Worm (Caenorhabditis elegans) whole organism, L3 larva: ENCODE measurements around the gene C18G1.9.

Source experiments
- ceh-16 ChIP-seq: sonication (generic microtip); optimal IDR thresholded peaks from 2 replicates; lab custom pipeline; 2017; ENCODE audit warnings: missing biosample characterization, missing genetic modification characterization
- elt-1 ChIP-seq: fragments of 150-350 bp; optimal IDR thresholded peaks from 2 replicates; lab custom pipeline; 2014; ENCODE audit warnings: missing biosample characterization, missing genetic modification characterization
- fkh-10 ChIP-seq: sonication (generic microtip); optimal IDR thresholded peaks from 2 replicates; lab custom pipeline; 2017; ENCODE audit warnings: missing biosample characterization, missing genetic modification reagents, missing genetic modification characterization
- fos-1 ChIP-seq: fragments of 150-350 bp; optimal IDR thresholded peaks from 2 replicates; lab custom pipeline; 2014; ENCODE audit warnings: missing biosample characterization, missing genetic modification characterization
- lin-39 ChIP-seq: fragments of 150-350 bp; optimal IDR thresholded peaks from 2 replicates; lab custom pipeline; 2018; ENCODE audit warnings: missing biosample characterization, missing genetic modification reagents, missing genetic modification characterization
- nhr-237 ChIP-seq: fragments of 150-350 bp; optimal IDR thresholded peaks from 2 replicates; lab custom pipeline; 2014; ENCODE audit warnings: missing biosample characterization, missing genetic modification characterization
- nhr-28 ChIP-seq: fragments of 150-350 bp; optimal IDR thresholded peaks from 2 replicates; lab custom pipeline; 2014; ENCODE audit warnings: missing biosample characterization, missing genetic modification characterization
- nhr-77 ChIP-seq: fragments of 150-350 bp; optimal IDR thresholded peaks from 2 replicates; lab custom pipeline; 2014; ENCODE audit warnings: missing biosample characterization, missing genetic modification characterization
- unc-62 ChIP-seq: fragments of 150-350 bp; sonication (generic microtip); optimal IDR thresholded peaks from 4 replicates; lab custom pipeline; 2014; ENCODE audit warnings: missing biosample characterization, missing genetic modification reagents, missing genetic modification characterization
- zag-1 ChIP-seq: fragments of 150-350 bp; optimal IDR thresholded peaks from 2 replicates; lab custom pipeline; 2014; ENCODE audit warnings: missing biosample characterization, missing genetic modification characterization

DNA sequence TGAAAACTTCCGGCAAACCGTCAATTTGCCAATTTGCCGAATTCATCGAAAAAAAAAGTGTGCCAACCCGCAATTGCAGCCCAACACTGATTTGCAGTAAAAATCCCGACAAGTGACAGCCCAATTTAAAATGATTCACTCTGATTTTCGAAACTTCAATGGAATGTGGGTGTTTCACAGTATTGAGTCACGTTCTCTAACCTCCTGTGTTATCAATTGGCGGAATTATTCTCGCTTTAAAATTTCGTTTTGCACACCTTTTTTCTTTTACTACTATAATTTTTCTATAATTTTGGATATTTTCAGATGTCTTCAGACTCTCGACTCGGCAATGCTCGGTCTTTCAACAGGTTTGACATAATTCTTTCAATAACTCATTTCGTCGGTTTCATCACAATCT lies 47.2 kb downstream of the C18G1.9 start, which contains the start of gene F39G3.5:
- TF ChIP-seq unc-62 (GFP tag; lab: Kevin White, UChicago) (no peak), zag-1 (tag; lab: Kevin White, UChicago) (no peak), nhr-77 (tag; lab: Kevin White, UChicago) (no peak), fkh-10 (GFP tag; lab: Kevin White, UChicago) (no peak), nhr-237 (no peak), elt-1 (no peak), fos-1 (tag; lab: Kevin White, UChicago) (no peak), nhr-28 (tag; lab: Kevin White, UChicago) (no peak), ceh-16 (tag; lab: Kevin White, UChicago) (no peak), lin-39 (tag; lab: Kevin White, UChicago) (no peak)
